Fruit fly (Drosophila melanogaster): ENCODE measurements around the gene Bili.
"Not testable (repeated sequence)": the region's sequence is repeated elsewhere in the genome, so short reads cannot be mapped to it uniquely, and the experiment has no call there.

Bili gene

DNA sequence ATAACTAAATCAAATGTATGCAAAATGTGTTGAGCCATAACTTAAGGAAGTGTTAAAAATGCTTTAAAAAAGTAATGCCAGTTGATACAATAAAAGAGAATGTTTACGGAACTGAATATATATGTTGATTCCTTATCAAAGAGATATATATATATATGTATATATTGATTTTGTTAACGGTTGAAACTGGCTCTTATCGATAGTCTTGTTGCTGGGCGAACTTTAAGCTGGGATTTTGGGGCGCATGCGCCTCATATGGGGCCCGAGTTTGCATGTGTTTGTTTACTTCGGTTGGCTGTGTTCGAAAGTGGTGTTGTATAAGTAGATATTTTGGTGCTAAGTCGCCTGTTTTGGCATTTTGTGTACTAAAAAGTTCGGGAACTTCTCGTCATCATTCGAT, at the start of gene Bili:
Gene Bili, plus strand, starts transcription at position 265 of the 400 bp plus-strand sequence.
- TF ChIP-seq psq, Sin3A, insv (optimal IDR thresholded peaks at IDR 0.05): not testable (repeated sequence)

DNA sequence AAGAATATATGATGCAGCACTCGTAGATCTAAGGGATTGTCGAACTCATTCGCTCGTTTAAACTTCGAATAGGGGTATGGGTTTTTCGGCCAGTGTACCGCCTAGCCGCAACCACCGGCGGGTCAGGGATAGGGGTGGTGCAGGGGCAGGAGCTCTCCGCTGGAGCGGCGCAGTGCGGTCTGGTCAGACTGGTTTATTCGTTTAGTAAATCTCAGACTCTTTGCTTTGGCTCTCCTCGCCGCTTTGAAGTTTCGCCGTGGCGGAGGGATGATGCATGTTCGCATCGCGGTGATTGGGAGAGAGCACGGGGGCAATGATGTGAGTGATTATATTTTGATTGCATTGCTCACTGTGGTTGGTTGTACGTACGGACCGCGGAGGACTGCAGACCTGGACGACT, 48.8 kb upstream of the Bili start, which contains the start of gene fd96Ca:
Gene fd96Ca, plus strand, starts transcription at position 337 of the 400 bp plus-strand sequence.
- TF ChIP-seq h (optimal IDR thresholded peaks at IDR 0.05) = no peak
- no peak for TF ChIP-seq insv (optimal IDR thresholded peaks at IDR 0.05)
- no peak for TF ChIP-seq Myc (optimal IDR thresholded peaks at IDR 0.05)
- no peak for TF ChIP-seq ttk (optimal IDR thresholded peaks at IDR 0.05)
- no peak for TF ChIP-seq Sin3A (optimal IDR thresholded peaks at IDR 0.05)
- TF ChIP-seq psq (optimal IDR thresholded peaks at IDR 0.05) = no peak

dm6 chr3R:25094639-25095038, 36.5 kb upstream of the Bili start, which contains the start of gene fd96Cb:
TSS of gene fd96Cb (plus strand) at chr3R:25095012.
- TF ChIP-seq Myc (optimal IDR thresholded peaks at IDR 0.05) = no peak
- no peak for TF ChIP-seq Sin3A (optimal IDR thresholded peaks at IDR 0.05)
- no peak for TF ChIP-seq insv (optimal IDR thresholded peaks at IDR 0.05)
- no peak for TF ChIP-seq h (optimal IDR thresholded peaks at IDR 0.05)
- no peak for TF ChIP-seq ttk (optimal IDR thresholded peaks at IDR 0.05)
- no peak for TF ChIP-seq psq (optimal IDR thresholded peaks at IDR 0.05)

- no peak for TF ChIP-seq h (optimal IDR thresholded peaks at IDR 0.05)
Measured at dm6 chr3R:25097486-25097885, 33.6 kb upstream of the Bili start, which contains the start of the genes CG33095 and CG33096. TSS of gene CG33095 (plus strand) at chr3R:25097672. TSS of gene CG33096 (plus strand) at chr3R:25097672.

DNA sequence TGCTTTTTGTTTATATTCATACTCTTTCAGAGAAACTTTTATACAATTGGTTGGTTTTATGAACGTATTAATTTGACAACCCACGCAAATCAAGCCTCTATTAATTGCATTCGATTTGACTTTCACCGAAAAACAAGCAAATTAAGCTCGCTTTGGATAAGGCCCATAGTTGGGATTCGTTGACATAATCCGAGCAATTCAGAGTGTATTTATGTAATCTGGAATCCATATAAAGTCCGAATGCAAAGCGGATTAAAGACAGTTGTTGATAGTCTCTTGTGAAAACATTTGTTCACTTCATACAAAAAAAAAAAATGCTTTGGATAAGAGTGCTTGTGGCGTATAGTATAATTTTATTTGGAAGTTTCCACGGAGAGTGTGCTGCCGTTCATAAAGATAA, 28.9 kb upstream of the Bili start, which contains the start of gene CG45095:
Gene CG45095, plus strand, starts transcription at position 301 of the 400 bp plus-strand sequence.
- TF ChIP-seq Myc (optimal IDR thresholded peaks at IDR 0.05) (no peak), insv (optimal IDR thresholded peaks at IDR 0.05) (no peak), psq (optimal IDR thresholded peaks at IDR 0.05) (no peak)

dm6 chr3R:25108932-25109331, 22.2 kb upstream of the Bili start, which contains the start of gene CG34027:
TSS of gene CG34027 (minus strand) at chr3R:25109032.
- TF ChIP-seq insv (optimal IDR thresholded peaks at IDR 0.05) (no peak), psq (optimal IDR thresholded peaks at IDR 0.05) (no peak), ttk (optimal IDR thresholded peaks at IDR 0.05) (no peak), Sin3A (optimal IDR thresholded peaks at IDR 0.05) (no peak), h (optimal IDR thresholded peaks at IDR 0.05) (no peak), Myc (optimal IDR thresholded peaks at IDR 0.05) (no peak)

- TF ChIP-seq ttk (optimal IDR thresholded peaks at IDR 0.05) (no peak), Myc (optimal IDR thresholded peaks at IDR 0.05) (no peak), psq (optimal IDR thresholded peaks at IDR 0.05) (no peak), Sin3A (optimal IDR thresholded peaks at IDR 0.05) (no peak), insv (optimal IDR thresholded peaks at IDR 0.05) (no peak), h (optimal IDR thresholded peaks at IDR 0.05) (peak; percentile 80)
Measured at dm6 chr3R:25112466-25112939, 18.6 kb upstream of the Bili start, which contains the start of gene Nepl16. TSS of gene Nepl16 (minus strand) at chr3R:25112516.

DNA sequence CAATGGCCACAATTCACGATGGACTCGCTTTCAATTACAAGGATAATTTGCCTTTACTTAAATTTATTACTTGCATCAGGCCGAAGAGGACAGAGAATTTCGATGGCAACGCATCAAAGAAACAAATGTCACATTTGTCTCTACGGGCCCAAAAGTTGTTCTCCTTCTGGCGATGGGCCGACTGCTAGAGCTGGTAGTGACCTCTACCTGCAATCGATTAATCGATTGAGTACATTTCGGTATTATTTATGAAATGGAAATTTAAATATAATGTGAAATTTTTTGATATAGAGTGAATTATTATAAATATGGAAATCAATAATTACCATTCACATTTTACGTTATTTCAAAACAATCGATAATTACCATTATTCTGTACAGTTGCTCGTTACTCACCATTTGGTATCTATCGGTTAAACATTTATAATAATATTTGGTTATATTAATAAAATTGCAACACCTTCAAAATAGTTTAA, 8.3 kb upstream of the Bili start, which contains the start of the genes CG31510 and TTLL5:
Gene CG31510, minus strand, starts transcription at position 185 of the 476 bp plus-strand sequence.
Gene TTLL5, minus strand, starts transcription at position 185 of the 476 bp plus-strand sequence.
- no peak for TF ChIP-seq h (optimal IDR thresholded peaks at IDR 0.05)
- peak; percentile 19 for TF ChIP-seq Sin3A (optimal IDR thresholded peaks at IDR 0.05)

- not testable (repeated sequence) for TF ChIP-seq ttk, h, Myc (optimal IDR thresholded peaks at IDR 0.05)
Measured at dm6 chr3R:25123262-25123661, 7.8 kb upstream of the Bili start, which contains the start of gene vig2. TSS of gene vig2 (plus strand) at chr3R:25123373.

- TF ChIP-seq h (optimal IDR thresholded peaks at IDR 0.05) (no peak), ttk (optimal IDR thresholded peaks at IDR 0.05) (no peak), Sin3A (optimal IDR thresholded peaks at IDR 0.05) (no peak), Myc (optimal IDR thresholded peaks at IDR 0.05) (no peak), insv (optimal IDR thresholded peaks at IDR 0.05) (no peak), psq (optimal IDR thresholded peaks at IDR 0.05) (no peak)
Measured at dm6 chr3R:25126823-25127222, 4.3 kb upstream of the Bili start.

DNA sequence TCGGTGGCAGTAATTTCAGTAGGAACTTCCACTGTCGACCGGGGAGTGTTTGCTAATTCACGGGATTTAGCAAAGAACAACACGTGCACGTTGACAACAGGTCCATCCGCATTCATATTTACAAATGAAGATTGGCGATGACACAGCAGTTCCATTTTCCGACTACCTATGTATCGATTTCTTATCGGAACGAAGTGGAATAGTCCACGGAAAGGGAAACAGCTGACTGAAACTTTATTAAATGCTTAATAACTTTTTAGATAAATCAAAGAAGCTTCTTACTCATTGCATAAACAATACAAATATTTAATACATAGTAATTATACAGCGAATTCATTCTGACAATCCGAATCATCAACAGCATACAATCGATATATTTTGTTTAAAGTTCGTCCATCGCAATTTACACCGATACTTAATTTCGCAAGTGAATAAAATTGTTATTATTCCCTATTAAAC, 3.8 kb upstream of the Bili start, which contains the start of the genes Mocs2A, Mocs2B and Clbn:
Gene Mocs2A, minus strand, starts transcription at position 129 of the 459 bp plus-strand sequence.
Gene Mocs2B, minus strand, starts transcription at position 129 of the 459 bp plus-strand sequence.
Gene Clbn, plus strand, starts transcription at position 272 of the 459 bp plus-strand sequence.
- TF ChIP-seq Myc (optimal IDR thresholded peaks at IDR 0.05) (no peak), h (optimal IDR thresholded peaks at IDR 0.05) (no peak), psq (optimal IDR thresholded peaks at IDR 0.05) (no peak), ttk (optimal IDR thresholded peaks at IDR 0.05) (no peak), Sin3A (optimal IDR thresholded peaks at IDR 0.05) (no peak), insv (optimal IDR thresholded peaks at IDR 0.05) (no peak)

DNA sequence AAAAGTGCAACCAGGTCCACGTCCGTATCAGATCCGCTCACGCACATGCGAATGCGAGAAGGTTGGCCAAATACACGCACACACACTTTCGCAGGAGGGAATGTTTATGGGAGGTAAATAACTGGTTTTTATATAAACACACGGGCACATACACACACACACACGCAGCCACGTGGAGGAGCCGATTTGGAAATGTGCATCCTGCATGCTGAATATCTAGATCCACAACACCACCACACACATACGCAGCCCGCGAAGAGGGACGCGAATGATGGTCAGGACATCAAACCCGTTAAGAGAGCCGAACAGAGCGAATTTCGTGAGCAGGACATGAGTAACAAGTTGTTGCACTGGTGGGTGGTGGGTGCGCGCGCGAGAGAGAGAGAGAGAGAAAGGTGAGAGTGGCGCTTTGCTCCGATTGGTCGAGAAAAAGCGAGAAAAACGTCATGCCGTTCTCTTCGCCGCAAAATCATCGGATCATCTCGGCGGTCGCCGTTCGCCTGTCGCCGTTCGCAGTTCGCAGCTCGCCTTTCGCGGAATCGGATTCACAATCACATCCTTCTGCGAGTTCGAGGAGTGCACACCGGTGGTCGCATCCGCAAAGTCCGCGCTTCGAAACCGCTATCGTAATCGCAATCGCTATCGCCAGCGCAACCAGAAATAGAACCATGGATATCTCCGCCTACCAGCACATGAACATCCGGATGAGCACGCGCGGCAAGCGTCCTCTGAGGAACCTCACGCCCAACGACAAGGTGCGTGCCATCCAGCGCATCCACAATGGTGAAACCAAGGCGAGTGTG, 6.7 kb downstream of the Bili start, which contains the start of gene danr:
Gene danr, plus strand, starts transcription at position 508 of the 803 bp plus-strand sequence.
- no peak for TF ChIP-seq Myc (optimal IDR thresholded peaks at IDR 0.05)
- TF ChIP-seq Sin3A (optimal IDR thresholded peaks at IDR 0.05) = no peak

Data from Kc167 (cell line).